Fruit fly (Drosophila melanogaster) Kc167 (cell line): ENCODE data around the gene CG17472.

Source experiments
- Myc ChIP-seq: fragments of >200 bp; optimal IDR thresholded peaks from 2 replicates; lab custom pipeline; 2017; ENCODE audit warnings: missing external identifiers
- Sin3A ChIP-seq: fragments of >200 bp; optimal IDR thresholded peaks from 2 replicates; lab custom pipeline; 2018; ENCODE audit warnings: missing external identifiers
- h ChIP-seq: fragments of >200 bp; optimal IDR thresholded peaks from 3 replicates; lab custom pipeline; 2018; ENCODE audit warnings: missing external identifiers
- insv ChIP-seq: fragments of >200 bp; optimal IDR thresholded peaks from 3 replicates; lab custom pipeline; 2018; ENCODE audit warnings: missing external identifiers

DNA sequence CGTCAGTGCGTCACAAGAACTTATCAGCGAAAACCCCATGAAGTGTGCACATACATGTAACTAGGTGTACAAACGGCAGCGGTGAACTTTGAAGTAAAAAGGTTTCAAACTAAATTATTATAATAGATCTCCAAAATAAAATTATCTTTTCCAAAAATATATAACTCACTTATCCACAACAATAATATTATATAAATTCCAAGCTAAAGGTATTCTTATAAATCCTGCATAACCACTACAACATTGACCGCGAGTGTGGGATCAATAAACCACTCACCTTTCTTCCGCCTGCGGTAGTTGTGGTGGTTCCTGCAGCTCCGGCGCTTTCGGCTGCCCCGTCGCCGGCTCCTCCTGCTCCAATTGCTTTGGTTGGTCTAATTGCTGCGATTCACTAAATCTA, 40.4 kb downstream of the CG17472 start:
- TF ChIP-seq Myc (lab: Kevin White, UChicago) (no peak), h (no peak), Sin3A (lab: Kevin White, UChicago) (no peak), insv (lab: Kevin White, UChicago) (no peak)
